Worm (Caenorhabditis elegans) whole organism, L3 larva: ENCODE results near the gene wht-6.

Experiments
- ZK546.5 ChIP-seq: sonication (generic microtip); optimal IDR thresholded peaks from 2 replicates; lab custom pipeline; 2017; ENCODE audit warnings: missing biosample characterization, missing genetic modification characterization
- aly-2 ChIP-seq: fragments of 150-350 bp; optimal IDR thresholded peaks from 2 replicates; lab custom pipeline; 2014; ENCODE audit warnings: missing biosample characterization, missing genetic modification characterization
- ama-1 ChIP-seq: fragments of 150-350 bp; optimal IDR thresholded peaks from 2 replicates; lab custom pipeline; 2018
- ceh-82 ChIP-seq: fragments of 150-350 bp; optimal IDR thresholded peaks from 2 replicates; lab custom pipeline; 2014; ENCODE audit warnings: missing biosample characterization, missing genetic modification characterization
- ceh-9 ChIP-seq: sonication (generic microtip); optimal IDR thresholded peaks from 2 replicates; lab custom pipeline; 2018; ENCODE audit warnings: missing biosample characterization, missing genetic modification characterization
- egl-27 ChIP-seq: sonication (generic microtip); optimal IDR thresholded peaks from 4 replicates; lab custom pipeline; 2017; ENCODE audit warnings: missing biosample characterization, missing genetic modification reagents, missing genetic modification characterization
- elt-1 ChIP-seq: fragments of 150-350 bp; optimal IDR thresholded peaks from 2 replicates; lab custom pipeline; 2014; ENCODE audit warnings: missing biosample characterization, missing genetic modification characterization
- nhr-12 ChIP-seq: fragments of 150-350 bp; optimal IDR thresholded peaks from 2 replicates; lab custom pipeline; 2014; ENCODE audit warnings: missing biosample characterization, missing genetic modification characterization
- nhr-237 ChIP-seq: fragments of 150-350 bp; optimal IDR thresholded peaks from 2 replicates; lab custom pipeline; 2014; ENCODE audit warnings: missing biosample characterization, missing genetic modification characterization
- nhr-28 ChIP-seq: fragments of 150-350 bp; optimal IDR thresholded peaks from 2 replicates; lab custom pipeline; 2014; ENCODE audit warnings: missing biosample characterization, missing genetic modification characterization
- nhr-77 ChIP-seq: fragments of 150-350 bp; optimal IDR thresholded peaks from 2 replicates; lab custom pipeline; 2014; ENCODE audit warnings: missing biosample characterization, missing genetic modification characterization
- pha-4 ChIP-seq: fragments of 150-350 bp; optimal IDR thresholded peaks from 2 replicates; lab custom pipeline; 2014; ENCODE audit warnings: missing biosample characterization, missing genetic modification reagents, missing genetic modification characterization
- sea-2 ChIP-seq: fragments of 150-350 bp; sonication (generic microtip); optimal IDR thresholded peaks from 4 replicates; lab custom pipeline; 2014; ENCODE audit warnings: missing biosample characterization, missing genetic modification reagents, missing genetic modification characterization
- snpc-4 ChIP-seq: fragments of 150-350 bp; optimal IDR thresholded peaks from 2 replicates; lab custom pipeline; 2014; ENCODE audit warnings: missing biosample characterization, missing genetic modification characterization

DNA sequence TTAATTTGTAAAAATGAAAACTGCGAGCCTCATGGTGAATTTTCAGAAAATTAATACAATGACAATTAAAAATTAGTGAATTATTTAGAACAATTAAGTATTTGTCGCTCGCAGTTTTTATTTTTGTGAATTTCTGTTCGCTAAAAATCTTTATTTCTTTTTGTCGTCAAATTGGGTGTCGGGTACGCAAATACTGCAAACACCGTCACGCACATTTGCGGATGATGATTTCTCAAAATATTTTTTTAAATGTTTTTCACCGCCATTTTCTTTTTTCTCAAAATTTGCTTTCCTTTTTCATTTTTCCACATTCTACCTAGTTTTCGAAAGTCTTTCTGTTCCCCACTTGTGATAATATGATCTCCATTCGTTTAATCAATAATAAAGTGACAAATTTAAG lies 17.4 kb downstream of the wht-6 start:
- TF ChIP-seq elt-1 (no peak), sea-2 (no peak), ceh-82 (no peak), pha-4 (tag; lab: Kevin White, UChicago) (peak; percentile 58), snpc-4 (tag; lab: Kevin White, UChicago) (peak; percentile 7), aly-2 (tag; lab: Kevin White, UChicago) (no peak), nhr-28 (no peak), ceh-9 (tag; lab: Kevin White, UChicago) (no peak), egl-27 (no peak), ama-1 (lab: Kevin White, UChicago) (no peak), ZK546.5 (tag; lab: Kevin White, UChicago) (no peak), nhr-12 (tag; lab: Kevin White, UChicago) (no peak), nhr-77 (no peak), nhr-237 (tag; lab: Kevin White, UChicago) (no peak)
